Fruit fly (Drosophila melanogaster) whole organism, embryonic: Measurements from ENCODE around the gene CG1161.

ENCODE experiments used
- ATbp ChIP-seq: fragments of 200-800 bp; sonication (Bioruptor generic); optimal IDR thresholded peaks from 2 replicates; lab custom pipeline; 2017; ENCODE audit warnings: missing biosample characterization, mild to moderate bottlenecking, missing genetic modification characterization, missing genetic modification reagents
- CG10267 ChIP-seq: fragments of 200-800 bp; sonication (Bioruptor generic); optimal IDR thresholded peaks from 2 replicates; lab custom pipeline; 2018; ENCODE audit warnings: missing biosample characterization, mild to moderate bottlenecking, missing genetic modification characterization, moderate library complexity
- CG12155 ChIP-seq: fragments of 200-800 bp; sonication (Bioruptor generic); optimal IDR thresholded peaks from 3 replicates; lab custom pipeline; 2016; ENCODE audit warnings: missing biosample characterization, missing genetic modification characterization
- CG12942 ChIP-seq: fragments of 200-800 bp; sonication (Bioruptor generic); optimal IDR thresholded peaks from 3 replicates; lab custom pipeline; 2016; ENCODE audit warnings: missing biosample characterization, missing genetic modification characterization
- CG15479 ChIP-seq: fragments of 200-800 bp; sonication (Bioruptor generic); optimal IDR thresholded peaks from 3 replicates; lab custom pipeline; 2019; ENCODE audit warnings: missing biosample characterization, mild to moderate bottlenecking, missing genetic modification characterization, moderate library complexity
- CG18011 ChIP-seq: fragments of 200-800 bp; sonication (Bioruptor generic); optimal IDR thresholded peaks from 2 replicates; lab custom pipeline; 2017; ENCODE audit warnings: missing biosample characterization, missing genetic modification characterization, mild to moderate bottlenecking, moderate library complexity, missing genotype
- CG2116 ChIP-seq: fragments of 200-800 bp; sonication (Bioruptor generic); optimal IDR thresholded peaks from 3 replicates; lab custom pipeline; 2018; ENCODE audit warnings: missing biosample characterization, mild to moderate bottlenecking, missing genetic modification characterization
- CG2678 ChIP-seq: fragments of 200-800 bp; sonication (Bioruptor generic); optimal IDR thresholded peaks from 3 replicates; lab custom pipeline; 2019; ENCODE audit warnings: missing biosample characterization, mild to moderate bottlenecking, missing genetic modification characterization, moderate library complexity
- CG34376 ChIP-seq: fragments of 200-800 bp; sonication (Bioruptor generic); optimal IDR thresholded peaks from 2 replicates; lab custom pipeline; 2018; ENCODE audit warnings: missing biosample characterization, mild to moderate bottlenecking, missing genetic modification characterization
- CG4282 ChIP-seq: fragments of 200-800 bp; sonication (Bioruptor generic); optimal IDR thresholded peaks from 2 replicates; lab custom pipeline; 2016; ENCODE audit warnings: missing biosample characterization, missing genetic modification characterization
- CG4328 ChIP-seq: fragments of 200-800 bp; sonication (Bioruptor generic); optimal IDR thresholded peaks from 3 replicates; lab custom pipeline; 2017; ENCODE audit warnings: missing biosample characterization, missing genetic modification reagents, missing genetic modification characterization
- CG43689 ChIP-seq: fragments of 200-800 bp; sonication (Bioruptor generic); IDR thresholded peaks from 2 replicates; pipeline ENCODE4 v1.3.6; 2022; ENCODE audit warnings: missing biosample characterization, missing genetic modification characterization
- CG7786 ChIP-seq: fragments of 200-800 bp; sonication (Bioruptor generic); optimal IDR thresholded peaks from 2 replicates; lab custom pipeline; 2016; ENCODE audit warnings: missing biosample characterization, missing genetic modification characterization
- CG8359 ChIP-seq: fragments of 200-800 bp; sonication (Bioruptor generic); optimal IDR thresholded peaks from 2 replicates; lab custom pipeline; 2017; ENCODE audit warnings: missing biosample characterization, mild to moderate bottlenecking, missing genetic modification characterization, borderline replicate concordance
- CG9215 ChIP-seq: fragments of 200-800 bp; sonication (Bioruptor generic); IDR thresholded peaks from 2 replicates; pipeline ENCODE4 v1.3.6; 2022; ENCODE audit warnings: missing biosample characterization, missing genetic modification characterization
- Fer3 ChIP-seq: fragments of 200-800 bp; sonication (Bioruptor generic); optimal IDR thresholded peaks from 2 replicates; lab custom pipeline; 2018; ENCODE audit warnings: missing biosample characterization, mild to moderate bottlenecking, missing genetic modification characterization, moderate library complexity
- Gug ChIP-seq: fragments of 200-800 bp; sonication (Bioruptor generic); IDR thresholded peaks from 4 replicates; pipeline ENCODE4 v1.3.6; 2022; ENCODE audit warnings: missing biosample characterization, missing genetic modification characterization
- H15 ChIP-seq: fragments of 200-800 bp; sonication (Bioruptor generic); IDR thresholded peaks from 3 replicates; pipeline ENCODE4 v1.3.6; 2022; ENCODE audit warnings: missing biosample characterization, missing genetic modification characterization
- Lpt ChIP-seq: fragments of >200 bp; optimal IDR thresholded peaks from 2 replicates; lab custom pipeline; 2018; ENCODE audit warnings: missing biosample characterization, missing genetic modification characterization
- Mrtf ChIP-seq: fragments of 200-800 bp; sonication (Bioruptor generic); IDR thresholded peaks from 3 replicates; pipeline ENCODE4 v1.3.6; 2022; ENCODE audit warnings: missing biosample characterization, missing genetic modification characterization
- Oaz ChIP-seq: fragments of 200-800 bp; sonication (Bioruptor generic); IDR thresholded peaks from 2 replicates; pipeline ENCODE4 v1.3.6; 2022; ENCODE audit warnings: missing biosample characterization, missing genetic modification characterization
- Rfx ChIP-seq: fragments of 200-800 bp; sonication (Bioruptor generic); IDR thresholded peaks from 2 replicates; pipeline ENCODE4 v1.3.6; 2022; ENCODE audit warnings: missing biosample characterization, missing genetic modification characterization
- Rx ChIP-seq: fragments of 200-800 bp; sonication (Bioruptor generic); IDR thresholded peaks from 2 replicates; pipeline ENCODE4 v1.3.6; 2022; ENCODE audit warnings: missing biosample characterization, missing genetic modification characterization
- Sox100B ChIP-seq: fragments of 200-800 bp; sonication (Bioruptor generic); optimal IDR thresholded peaks from 3 replicates; lab custom pipeline; 2018; ENCODE audit warnings: missing biosample characterization, mild to moderate bottlenecking, missing genetic modification characterization
- Tbp ChIP-seq: fragments of >200 bp; optimal IDR thresholded peaks from 2 replicates; lab custom pipeline; 2018; ENCODE audit warnings: missing biosample characterization, missing genetic modification characterization
- YL-1 ChIP-seq: fragments of 200-800 bp; sonication (Bioruptor generic); optimal IDR thresholded peaks from 3 replicates; lab custom pipeline; 2017; ENCODE audit warnings: missing biosample characterization, mild to moderate bottlenecking, missing genetic modification characterization
- amos ChIP-seq: fragments of 200-800 bp; sonication (Bioruptor generic); IDR thresholded peaks from 2 replicates; pipeline ENCODE4 v1.3.6; 2022; ENCODE audit warnings: missing biosample characterization, missing genetic modification characterization; ENCODE audit not compliant: partially characterized antibody
- ato ChIP-seq: fragments of 200-800 bp; sonication (Bioruptor generic); IDR thresholded peaks from 2 replicates; pipeline ENCODE4 v1.3.6; 2022; ENCODE audit warnings: missing biosample characterization, missing genetic modification characterization; ENCODE audit not compliant: partially characterized antibody
- chinmo ChIP-seq: fragments of 200-800 bp; sonication (Bioruptor generic); IDR thresholded peaks from 4 replicates; pipeline ENCODE4 v1.3.6; 2022; ENCODE audit warnings: missing biosample characterization, missing genetic modification characterization; ENCODE audit not compliant: partially characterized antibody
- chn ChIP-seq: fragments of 200-800 bp; sonication (Bioruptor generic); optimal IDR thresholded peaks from 2 replicates; lab custom pipeline; 2016; ENCODE audit warnings: missing biosample characterization, missing genetic modification characterization
- dm ChIP-seq: fragments of 200-800 bp; sonication (Bioruptor generic); optimal IDR thresholded peaks from 3 replicates; lab custom pipeline; 2016; ENCODE audit warnings: missing biosample characterization, missing genetic modification characterization
- dpn ChIP-seq, 2 experiments: fragments of 200-800 bp; sonication (Bioruptor generic); optimal IDR thresholded peaks; 3 replicates each; lab custom pipeline; 2016; ENCODE audit warnings: missing biosample characterization in 2 of 2, missing genetic modification characterization in 2 of 2
- eve ChIP-seq, 2 experiments: fragments of >200 bp; optimal IDR thresholded peaks; 2 replicates each; lab custom pipeline; 2017; ENCODE audit warnings: missing biosample characterization in 2 of 2, missing genetic modification characterization in 2 of 2
- grn ChIP-seq: fragments of 200-800 bp; sonication (Bioruptor generic); optimal IDR thresholded peaks from 3 replicates; lab custom pipeline; 2017; ENCODE audit warnings: missing biosample characterization, missing genetic modification characterization
- gsb-n ChIP-seq: fragments of 200-800 bp; sonication (Bioruptor generic); optimal IDR thresholded peaks from 3 replicates; lab custom pipeline; 2018; ENCODE audit warnings: missing biosample characterization, mild to moderate bottlenecking, missing genetic modification characterization
- hbn ChIP-seq: fragments of 200-800 bp; sonication (Bioruptor generic); IDR thresholded peaks from 2 replicates; pipeline ENCODE4 v1.3.6; 2022; ENCODE audit warnings: missing biosample characterization, missing genetic modification characterization; ENCODE audit not compliant: partially characterized antibody
- ind ChIP-seq: fragments of 200-800 bp; sonication (Bioruptor generic); optimal IDR thresholded peaks from 3 replicates; lab custom pipeline; 2016; ENCODE audit warnings: missing biosample characterization, missing genetic modification characterization
- insv ChIP-seq, 2 experiments: fragments of 200-800 bp; sonication (Bioruptor generic); optimal IDR thresholded peaks; 3 replicates each; lab custom pipeline; 2016 to 2018; ENCODE audit warnings: missing biosample characterization in 2 of 2, missing genetic modification characterization in 2 of 2
- kni ChIP-seq: fragments of 200-800 bp; sonication (Bioruptor generic); optimal IDR thresholded peaks from 3 replicates; lab custom pipeline; 2017; ENCODE audit warnings: mild to moderate bottlenecking, missing biosample characterization, missing genetic modification reagents, missing genetic modification characterization
- lilli ChIP-seq: fragments of 200-800 bp; sonication (Bioruptor generic); optimal IDR thresholded peaks from 3 replicates; lab custom pipeline; 2016; ENCODE audit warnings: missing biosample characterization, missing genetic modification characterization
- luna ChIP-seq: fragments of 200-800 bp; sonication (Bioruptor generic); optimal IDR thresholded peaks from 2 replicates; lab custom pipeline; 2016; ENCODE audit warnings: missing biosample characterization, missing genetic modification characterization
- nerfin-2 ChIP-seq: fragments of 200-800 bp; sonication (Bioruptor generic); IDR thresholded peaks from 2 replicates; pipeline ENCODE4 v1.3.6; 2022; ENCODE audit warnings: missing biosample characterization, missing genetic modification characterization; ENCODE audit not compliant: partially characterized antibody
- slp2 ChIP-seq: fragments of 200-800 bp; sonication (Bioruptor generic); optimal IDR thresholded peaks from 2 replicates; lab custom pipeline; 2016; ENCODE audit warnings: missing biosample characterization, missing genetic modification characterization
- tap ChIP-seq: fragments of 200-800 bp; optimal IDR thresholded peaks from 3 replicates; lab custom pipeline; 2019; ENCODE audit warnings: missing biosample characterization, mild to moderate bottlenecking, missing genetic modification characterization, moderate library complexity
- tgo ChIP-seq: fragments of 200-800 bp; sonication (Bioruptor generic); IDR thresholded peaks from 3 replicates; pipeline ENCODE4 v1.3.6; 2022; ENCODE audit warnings: missing biosample characterization, missing genetic modification characterization
- tll ChIP-seq, 2 experiments: fragments of 200-800 bp in 1 of 2; fragments of >200 bp in 1 of 2; sonication (Bioruptor generic) in 1 of 2; optimal IDR thresholded peaks; 2 replicates each; lab custom pipeline; 2017 to 2019; ENCODE audit warnings: missing biosample characterization in 2 of 2, missing genetic modification characterization in 2 of 2, mild to moderate bottlenecking in 1 of 2, moderate library complexity in 1 of 2
- trem ChIP-seq: fragments of 200-800 bp; optimal IDR thresholded peaks from 3 replicates; lab custom pipeline; 2019; ENCODE audit warnings: missing biosample characterization, mild to moderate bottlenecking, missing genetic modification characterization, moderate library complexity
- unpg ChIP-seq: fragments of 200-800 bp; sonication (Bioruptor generic); optimal IDR thresholded peaks from 3 replicates; lab custom pipeline; 2018; ENCODE audit warnings: missing biosample characterization, mild to moderate bottlenecking, missing genetic modification characterization, moderate library complexity
- wek ChIP-seq: fragments of 200-800 bp; sonication (Bioruptor generic); optimal IDR thresholded peaks from 3 replicates; lab custom pipeline; 2018; ENCODE audit warnings: missing biosample characterization, mild to moderate bottlenecking, missing genetic modification characterization, moderate library complexity
- yki ChIP-seq: fragments of >200 bp; optimal IDR thresholded peaks from 3 replicates; lab custom pipeline; 2018

The CG1161 gene

DNA sequence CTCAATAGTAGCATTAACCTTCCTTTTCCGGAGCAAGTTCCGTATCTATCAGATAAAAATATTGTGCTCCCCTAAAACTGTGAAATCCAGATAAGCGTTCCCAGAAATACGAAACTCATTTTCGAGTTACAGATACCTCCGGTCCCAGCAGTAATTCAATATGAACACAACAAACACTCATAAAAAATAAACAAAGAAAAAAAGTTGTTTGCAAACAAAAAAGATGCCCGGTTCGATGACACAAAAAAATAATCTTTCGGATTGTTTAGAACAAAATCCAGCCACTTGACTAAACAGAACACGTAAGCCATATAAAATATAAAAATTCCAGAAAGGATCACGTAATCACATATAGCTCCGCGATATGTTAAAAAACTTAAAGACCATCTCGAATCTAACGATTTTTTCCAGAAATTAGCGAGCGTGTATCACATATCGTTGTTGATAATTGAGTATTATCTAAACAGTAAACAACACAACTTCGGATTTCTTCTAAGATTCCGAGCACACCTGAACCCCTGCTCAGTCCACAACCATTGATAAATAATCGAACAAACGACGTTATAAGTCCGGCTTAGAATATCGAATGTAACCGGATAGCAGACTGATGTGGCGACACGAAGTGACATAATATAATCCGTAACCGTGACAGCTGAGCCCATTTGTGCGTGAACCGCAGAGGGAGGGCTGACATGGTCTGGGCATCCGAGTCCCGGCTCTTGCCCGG is 35.7 kb upstream of the CG1161 start (continued):
- TF ChIP-seq grn (GFP tag; lab: Kevin White, UChicago) = peak; percentile 71
- no peak for TF ChIP-seq Tbp (GFP tag; lab: Kevin White, UChicago)
- peak; percentile 13 for TF ChIP-seq CG4328 (GFP tag; lab: Kevin White, UChicago)
- TF ChIP-seq chinmo (GFP tag; lab: Robert Waterston, UW) = no peak
- no peak for TF ChIP-seq Oaz (GFP tag; lab: Robert Waterston, UW)
- peak; percentile 42 for TF ChIP-seq CG10267 (tag; lab: Kevin White, UChicago)
- no peak for TF ChIP-seq CG15479
- no peak for TF ChIP-seq luna
- TF ChIP-seq kni = peak; percentile 40
- no peak for TF ChIP-seq CG9215 (GFP tag; lab: Robert Waterston, UW)
- TF ChIP-seq dm = no peak
- TF ChIP-seq CG2678 (tag; lab: Kevin White, UChicago) = peak; percentile 64
- no peak for TF ChIP-seq Lpt (GFP tag; lab: Kevin White, UChicago)
- peak; percentile 44 for TF ChIP-seq CG8359
- peak; percentile 19 for TF ChIP-seq CG2116 (GFP tag; lab: Kevin White, UChicago)
- peak; percentile 50 for TF ChIP-seq Sox100B
- TF ChIP-seq Rfx = no peak
- TF ChIP-seq slp2 (GFP tag; lab: Kevin White, UChicago) = no peak
- TF ChIP-seq nerfin-2 (GFP tag; lab: Robert Waterston, UW) = no peak
- peak; percentile 75 for TF ChIP-seq ATbp
- TF ChIP-seq gsb-n (tag; lab: Kevin White, UChicago) = peak; percentile 53
- no peak for TF ChIP-seq tap (tag; lab: Kevin White, UChicago)
- TF ChIP-seq H15 = no peak
- no peak for TF ChIP-seq hbn (GFP tag; lab: Robert Waterston, UW)
- TF ChIP-seq yki (lab: Kevin White, UChicago) = no peak
- TF ChIP-seq Rx (GFP tag; lab: Robert Waterston, UW) = no peak
- no peak for TF ChIP-seq amos (GFP tag; lab: Robert Waterston, UW)
- no peak for TF ChIP-seq chn
- no peak for TF ChIP-seq Gug (GFP tag; lab: Robert Waterston, UW)
- TF ChIP-seq ind (GFP tag; lab: Kevin White, UChicago) = no peak
- TF ChIP-seq CG12155 = peak; percentile 8
- TF ChIP-seq CG12942 (GFP tag; lab: Kevin White, UChicago) = no peak
- no peak for TF ChIP-seq CG4282 (GFP tag; lab: Kevin White, UChicago)
- no peak for TF ChIP-seq lilli
- TF ChIP-seq wek (GFP tag; lab: Kevin White, UChicago) = no peak
- no peak for TF ChIP-seq Mrtf (GFP tag; lab: Robert Waterston, UW)
- no peak for TF ChIP-seq dpn (GFP tag; optimal IDR thresholded peaks at IDR 0.05; lab: Kevin White, UChicago)
- TF ChIP-seq eve (GFP tag; optimal IDR thresholded peaks at IDR 0.05; lab: Kevin White, UChicago) = peak in 1 of 2 experiments; percentile 57
- TF ChIP-seq insv (GFP tag; optimal IDR thresholded peaks at IDR 0.05; lab: Kevin White, UChicago) = peak in 1 of 2 experiments; percentile 3
- no peak for TF ChIP-seq CG34376
- TF ChIP-seq tgo (GFP tag; lab: Robert Waterston, UW) = no peak
- peak; percentile 21 for TF ChIP-seq YL-1
- TF ChIP-seq unpg (GFP tag; lab: Kevin White, UChicago) = peak; percentile 50
- TF ChIP-seq CG43689 (GFP tag; lab: Robert Waterston, UW) = no peak
- no peak for TF ChIP-seq CG7786 (GFP tag; lab: Kevin White, UChicago)
- no peak for TF ChIP-seq ato (GFP tag; lab: Robert Waterston, UW)
- peak; percentile 30 for TF ChIP-seq trem (tag; lab: Kevin White, UChicago)
- TF ChIP-seq tll (GFP tag; optimal IDR thresholded peaks at IDR 0.05; lab: Kevin White, UChicago) = no peak
- TF ChIP-seq Fer3 = peak; percentile 4
- peak; percentile 2 for TF ChIP-seq CG18011
